Fruit fly (Drosophila melanogaster): ENCODE data around the gene CG31528.
A peak's percentile ranks its signal among the peaks of the same experiment; 100 is the strongest.

The CG31528 gene

dm6 chr3R:4450721-4451120 lies 34.5 kb downstream of the CG31528 start (continued):
- peak; percentile 63 for TF ChIP-seq CG5180 (GFP tag; optimal IDR thresholded peaks at IDR 0.05)
- no peak for TF ChIP-seq CG33213 (GFP tag; optimal IDR thresholded peaks at IDR 0.05)
- TF ChIP-seq CG8359 (GFP tag; optimal IDR thresholded peaks at IDR 0.05; ENCODE audit: borderline replicate concordance) = no peak
- TF ChIP-seq CG2875 (GFP tag; optimal IDR thresholded peaks at IDR 0.05) = no peak
- 0 out of 2 replicates have a peak, but pooled peaks have one; percentile 12 for TF ChIP-seq aop (GFP tag; IDR thresholded peaks at IDR 0.05)
- TF ChIP-seq CG9817 (tag; optimal IDR thresholded peaks at IDR 0.05) = no peak
- TF ChIP-seq Jarid2 (GFP tag; optimal IDR thresholded peaks at IDR 0.05) = peak; percentile 68
- no peak for TF ChIP-seq usp (GFP tag; optimal IDR thresholded peaks at IDR 0.05)
- no peak for TF ChIP-seq CG18476 (GFP tag; optimal IDR thresholded peaks at IDR 0.05)
- no peak for TF ChIP-seq CG15073 (GFP tag; optimal IDR thresholded peaks at IDR 0.05)
- TF ChIP-seq sna (GFP tag; IDR thresholded peaks at IDR 0.05; ENCODE audit: partially characterized antibody) = no peak
- no peak for TF ChIP-seq ato (GFP tag; IDR thresholded peaks at IDR 0.05; ENCODE audit: partially characterized antibody)
- peak; percentile 48; the same call in 1 of the 2 replicates for TF ChIP-seq chm (GFP tag; IDR thresholded peaks at IDR 0.05)
- no peak for TF ChIP-seq C15 (GFP tag; IDR thresholded peaks at IDR 0.05)
- TF ChIP-seq Dip3 (GFP tag; optimal IDR thresholded peaks at IDR 0.05) = no peak
- no peak for TF ChIP-seq CG14050 (GFP tag; IDR thresholded peaks at IDR 0.05)
- TF ChIP-seq CG1647 (GFP tag; optimal IDR thresholded peaks at IDR 0.05) = no peak
- no peak for TF ChIP-seq MBD-R2 (GFP tag; IDR thresholded peaks at IDR 0.05)
- TF ChIP-seq so (GFP tag; IDR thresholded peaks at IDR 0.05) = 0 out of 3 replicates have a peak, but pooled peaks have one; percentile 8
- no peak for TF ChIP-seq nerfin-1 (tag; optimal IDR thresholded peaks at IDR 0.05)
- TF ChIP-seq Fer3 (tag; optimal IDR thresholded peaks at IDR 0.05) = no peak
- TF ChIP-seq lmd (GFP tag; IDR thresholded peaks at IDR 0.05) = no peak
- TF ChIP-seq pnt (GFP tag; optimal IDR thresholded peaks at IDR 0.05) = no peak
- no peak for TF ChIP-seq CG15479 (GFP tag; optimal IDR thresholded peaks at IDR 0.05)

- TF ChIP-seq gcm2 (GFP tag; optimal IDR thresholded peaks at IDR 0.05) = no peak
- TF ChIP-seq CG7556 (GFP tag; optimal IDR thresholded peaks at IDR 0.05) = no peak
- peak; percentile 59; the same call in 2 of the 3 replicates for TF ChIP-seq ci (GFP tag; IDR thresholded peaks at IDR 0.05)
- peak; percentile 46; the same call in 1 of the 2 replicates for TF ChIP-seq unc-4 (GFP tag; IDR thresholded peaks at IDR 0.05; ENCODE audit: partially characterized antibody)
- peak; percentile 2 for TF ChIP-seq abd-A (tag; optimal IDR thresholded peaks at IDR 0.05)
- TF ChIP-seq HLHmδ (GFP tag; optimal IDR thresholded peaks at IDR 0.05) = peak; percentile 39
- TF ChIP-seq Blimp-1 (GFP tag; optimal IDR thresholded peaks at IDR 0.05) = peak; percentile 71
- TF ChIP-seq mirr (GFP tag; optimal IDR thresholded peaks at IDR 0.05) = peak; percentile 59
- TF ChIP-seq CG2678 (tag; optimal IDR thresholded peaks at IDR 0.05) = no peak
- no peak for TF ChIP-seq gt (GFP tag; IDR thresholded peaks at IDR 0.05)
- peak; percentile 76 for TF ChIP-seq CG4360 (GFP tag; IDR thresholded peaks at IDR 0.05)
- TF ChIP-seq Drgx (GFP tag; IDR thresholded peaks at IDR 0.05) = peak; percentile 25
- no peak for TF ChIP-seq CG7839 (tag; optimal IDR thresholded peaks at IDR 0.05)
- TF ChIP-seq CG34376 (GFP tag; optimal IDR thresholded peaks at IDR 0.05) = peak; percentile 51
- TF ChIP-seq zfh1 (GFP tag; IDR thresholded peaks at IDR 0.05) = 0 out of 3 replicates have a peak, but pooled peaks have one; percentile 3
- peak; percentile 20; the same call in 1 of the 2 replicates for TF ChIP-seq CG32532 (GFP tag; IDR thresholded peaks at IDR 0.05)
- TF ChIP-seq CG18262 (tag; optimal IDR thresholded peaks at IDR 0.05) = no peak
- peak; percentile 24 for TF ChIP-seq chn (GFP tag; optimal IDR thresholded peaks at IDR 0.05)
- TF ChIP-seq Scr (GFP tag; IDR thresholded peaks at IDR 0.05; ENCODE audit: partially characterized antibody) = peak; percentile 21; the same call in 1 of the 2 replicates
- TF ChIP-seq sc (optimal IDR thresholded peaks at IDR 0.05) = no peak
- no peak for TF ChIP-seq sc (GFP tag; optimal IDR thresholded peaks at IDR 0.05)
- TF ChIP-seq grn (GFP tag; optimal IDR thresholded peaks at IDR 0.05) = peak; percentile 80
- TF ChIP-seq vvl (GFP tag; IDR thresholded peaks at IDR 0.05) = peak; percentile 27; the same call in 1 of the 2 replicates
- TF ChIP-seq nerfin-1 (tag; optimal IDR thresholded peaks at IDR 0.05) = peak; percentile 32
- no peak for TF ChIP-seq CG12219 (GFP tag; optimal IDR thresholded peaks at IDR 0.05)
- TF ChIP-seq Ssrp (tag; optimal IDR thresholded peaks at IDR 0.05) = no peak
- TF ChIP-seq NK7.1 (GFP tag; optimal IDR thresholded peaks at IDR 0.05) = no peak
These were observed 36.3 kb downstream of the CG31528 start for dm6 chr3R:4452345-4453044.
